Fruit fly (Drosophila melanogaster) S2 (cell line): ENCODE results near the gene CG46510.
"Not testable (repeated sequence)": the region's sequence is repeated elsewhere in the genome, so short reads cannot be mapped to it uniquely, and the experiment has no call there.

Experiments used
- CG8478 ChIP-seq: fragments of >200 bp; optimal IDR thresholded peaks from 2 replicates; lab custom pipeline; 2018
- CTCF ChIP-seq, 2 experiments: fragments of >200 bp; optimal IDR thresholded peaks; 2 replicates each; lab custom pipeline; 2018

dm6 chrX:22177205-22177604 lies at the start of gene CG46510:
- TF ChIP-seq CG8478; CTCF (optimal IDR thresholded peaks at IDR 0.05; lab: Kevin White, UChicago): not testable (repeated sequence)
